Worm (Caenorhabditis elegans): ENCODE measurements around the gene F13H10.8.
A peak's percentile ranks its signal among the peaks of the same experiment; 100 is the strongest.

F13H10.8 gene

ce11 chrIV:11006383-11006782 lies 13.9 kb upstream of the F13H10.8 start (continued):
- TF ChIP-seq ztf-4 (tag; optimal IDR thresholded peaks at IDR 0.05) (no peak), nhr-84 (tag; optimal IDR thresholded peaks at IDR 0.05) (no peak), efl-1 (optimal IDR thresholded peaks at IDR 0.05) (no peak), efl-1 (GFP tag; optimal IDR thresholded peaks at IDR 0.05 in 1 of 2) (no peak), Y116A8C.19 (tag; optimal IDR thresholded peaks at IDR 0.05; ENCODE audit: borderline replicate concordance) (no peak), pag-3 (tag; optimal IDR thresholded peaks at IDR 0.05; ENCODE audit: borderline replicate concordance, insufficient read depth) (no peak), fos-1 (tag; optimal IDR thresholded peaks at IDR 0.05) (no peak), nhr-47 (tag; optimal IDR thresholded peaks at IDR 0.05) (no peak), nhr-85 (tag) (peak; percentile 6), nhr-20 (tag; optimal IDR thresholded peaks at IDR 0.05) (no peak), jun-1 (tag; optimal IDR thresholded peaks at IDR 0.05) (no peak), rnt-1 (tag; optimal IDR thresholded peaks at IDR 0.05) (no peak), elt-3 (tag; optimal IDR thresholded peaks at IDR 0.05) (no peak), C16A3.4 (tag; optimal IDR thresholded peaks at IDR 0.05) (no peak), irx-1 (tag; optimal IDR thresholded peaks at IDR 0.05) (no peak), tbx-2 (tag; optimal IDR thresholded peaks at IDR 0.05) (no peak), nhr-77 (tag; optimal IDR thresholded peaks at IDR 0.05) (no peak), aha-1 (tag; optimal IDR thresholded peaks at IDR 0.05) (no peak), zip-4 (GFP tag; optimal IDR thresholded peaks at IDR 0.05) (peak; percentile 60), fkh-10 (GFP tag; optimal IDR thresholded peaks at IDR 0.05) (no peak), aly-2 (tag; optimal IDR thresholded peaks at IDR 0.05) (no peak), lin-15B (tag; optimal IDR thresholded peaks at IDR 0.05) (no peak), alr-1 (tag; optimal IDR thresholded peaks at IDR 0.05; ENCODE audit: borderline replicate concordance) (no peak), C04F5.9 (tag; optimal IDR thresholded peaks at IDR 0.05) (no peak), grh-1 (GFP tag; IDR thresholded peaks at IDR 0.05) (no peak), blmp-1 (tag; optimal IDR thresholded peaks at IDR 0.05) (no peak), isw-1 (GFP tag; IDR thresholded peaks at IDR 0.05) (0 out of 2 replicates have a peak, but pooled peaks have one; percentile 3), efl-3 (GFP tag; optimal IDR thresholded peaks at IDR 0.05) (no peak), lin-14 (GFP tag; optimal IDR thresholded peaks at IDR 0.05) (peak; percentile 44), mdl-1 (tag; optimal IDR thresholded peaks at IDR 0.05) (no peak), fkh-8 (tag; optimal IDR thresholded peaks at IDR 0.05) (peak; percentile 76), elt-2 (tag; optimal IDR thresholded peaks at IDR 0.05) (no peak), unc-98 (GFP tag; IDR thresholded peaks at IDR 0.05) (no peak), unc-130 (tag; optimal IDR thresholded peaks at IDR 0.05) (no peak), ceh-82 (tag; optimal IDR thresholded peaks at IDR 0.05) (no peak), ceh-90 (tag; optimal IDR thresholded peaks at IDR 0.05) (no peak), ces-1 (GFP tag; optimal IDR thresholded peaks at IDR 0.05) (no peak), tlp-1 (tag; optimal IDR thresholded peaks at IDR 0.05) (no peak), nhr-28 (tag; optimal IDR thresholded peaks at IDR 0.05) (no peak), mep-1 (tag; optimal IDR thresholded peaks at IDR 0.05) (no peak), F16B12.6 (tag; optimal IDR thresholded peaks at IDR 0.05) (no peak), nhr-71 (tag; optimal IDR thresholded peaks at IDR 0.05) (peak; percentile 50), lin-35 (GFP tag; optimal IDR thresholded peaks at IDR 0.05) (no peak), hlh-4 (tag; optimal IDR thresholded peaks at IDR 0.05) (no peak), lir-3 (tag; optimal IDR thresholded peaks at IDR 0.05; ENCODE audit: poor library complexity) (no peak)

- TF ChIP-seq blmp-1 (tag; optimal IDR thresholded peaks at IDR 0.05), result peak; percentile 9
- TF ChIP-seq snu-23 (GFP tag; optimal IDR thresholded peaks at IDR 0.05), result no peak
- peak; percentile 11 for TF ChIP-seq lin-14 (GFP tag; optimal IDR thresholded peaks at IDR 0.05)
- no peak for TF ChIP-seq ztf-11 (tag; optimal IDR thresholded peaks at IDR 0.05)
- TF ChIP-seq nhr-11 (tag; optimal IDR thresholded peaks at IDR 0.05), result no peak
- no peak for TF ChIP-seq Y116A8C.19 (tag; optimal IDR thresholded peaks at IDR 0.05; ENCODE audit: borderline replicate concordance)
- no peak for TF ChIP-seq hpl-2 (GFP tag; optimal IDR thresholded peaks at IDR 0.05)
- no peak for TF ChIP-seq nhr-20 (tag; optimal IDR thresholded peaks at IDR 0.05)
- TF ChIP-seq lin-15B (tag; optimal IDR thresholded peaks at IDR 0.05), result no peak
- TF ChIP-seq elt-3 (tag; optimal IDR thresholded peaks at IDR 0.05), result peak in 1 of 6 experiments; percentile 30
- peak; percentile 29 for TF ChIP-seq fos-1 (tag; optimal IDR thresholded peaks at IDR 0.05)
- no peak for TF ChIP-seq alr-1 (tag; optimal IDR thresholded peaks at IDR 0.05; ENCODE audit: borderline replicate concordance)
Observed at ce11 chrIV:11006868-11007267, 13.4 kb upstream of the F13H10.8 start.
